Worm (Caenorhabditis elegans) whole organism, young adult: ENCODE measurements around the gene ZK1098.9.

ENCODE experiments used
- B0019.2 ChIP-seq: fragments of 200-800 bp; sonication (Bioruptor generic); conservative IDR thresholded peaks from 2 replicates; pipeline ENCODE4 v1.3.6; 2022; ENCODE audit warnings: missing genetic modification reagents, missing genetic modification characterization, missing compliant biosample characterization
- B0261.1 ChIP-seq: sonication (generic microtip); optimal IDR thresholded peaks from 2 replicates; lab custom pipeline; 2016; ENCODE audit warnings: mild to moderate bottlenecking, missing genetic modification characterization, moderate library complexity, missing compliant biosample characterization
- B0336.3 ChIP-seq: fragments of 200-800 bp; sonication (Bioruptor generic); IDR thresholded peaks from 2 replicates; pipeline ENCODE4 v1.3.6; 2022; ENCODE audit warnings: missing genetic modification characterization, missing compliant biosample characterization
- F10E7.11 ChIP-seq: sonication (generic microtip); optimal IDR thresholded peaks from 2 replicates; lab custom pipeline; 2017; ENCODE audit warnings: mild to moderate bottlenecking, missing genetic modification characterization, moderate library complexity, missing compliant biosample characterization
- F39B2.1 ChIP-seq: fragments of 200-800 bp; sonication (Bioruptor generic); IDR thresholded peaks from 2 replicates; pipeline ENCODE4 v1.3.6; 2022; ENCODE audit warnings: missing genetic modification reagents, missing genetic modification characterization, missing compliant biosample characterization
- F55B11.4 ChIP-seq: sonication (generic microtip); optimal IDR thresholded peaks from 2 replicates; lab custom pipeline; 2016; ENCODE audit warnings: missing compliant biosample characterization, missing genetic modification characterization, borderline replicate concordance; ENCODE audit not compliant: insufficient read depth
- F57A8.1 ChIP-seq: fragments of 200-800 bp; sonication (Bioruptor generic); optimal IDR thresholded peaks from 2 replicates; lab custom pipeline; 2018; ENCODE audit warnings: mild to moderate bottlenecking, missing genetic modification characterization, moderate library complexity, missing compliant biosample characterization
- F57C9.4 ChIP-seq: sonication (generic microtip); optimal IDR thresholded peaks from 2 replicates; lab custom pipeline; 2017; ENCODE audit warnings: mild to moderate bottlenecking, missing genetic modification characterization, missing compliant biosample characterization
- Y79H2A.3 ChIP-seq: fragments of 200-800 bp; sonication (Bioruptor generic); conservative IDR thresholded peaks from 2 replicates; pipeline ENCODE4 v1.3.6; 2022; ENCODE audit warnings: missing genetic modification reagents, missing genetic modification characterization, missing compliant biosample characterization
- ZK185.1 ChIP-seq: sonication (generic microtip); optimal IDR thresholded peaks from 2 replicates; lab custom pipeline; 2016; ENCODE audit warnings: mild to moderate bottlenecking, missing genetic modification characterization, missing compliant biosample characterization; ENCODE audit not compliant: poor library complexity, severe bottlenecking
- akir-1 ChIP-seq: fragments of 200-800 bp; sonication (Bioruptor generic); optimal IDR thresholded peaks from 2 replicates; lab custom pipeline; 2018; ENCODE audit warnings: mild to moderate bottlenecking, missing genetic modification characterization, moderate library complexity, missing compliant biosample characterization
- attf-5 ChIP-seq: fragments of 200-800 bp; sonication (Bioruptor generic); optimal IDR thresholded peaks from 2 replicates; lab custom pipeline; 2018; ENCODE audit warnings: mild to moderate bottlenecking, missing genetic modification characterization, missing compliant biosample characterization
- bed-2 ChIP-seq: fragments of 200-800 bp; sonication (Bioruptor generic); IDR thresholded peaks from 2 replicates; pipeline ENCODE4 v1.3.6; 2022; ENCODE audit warnings: missing genetic modification reagents, missing genetic modification characterization, missing compliant biosample characterization
- cebp-1 ChIP-seq, 2 experiments: fragments of 200-800 bp in 1 of 2; sonication (Bioruptor generic) in 1 of 2; sonication (generic microtip) in 1 of 2; IDR thresholded peaks in 1 of 2; optimal IDR thresholded peaks in 1 of 2; 2 replicates each; pipeline versions ENCODE4 v1.3.6 to Lab custom; 2017 to 2022; ENCODE audit warnings: missing compliant biosample characterization in 2 of 2, missing genetic modification characterization in 2 of 2, mild to moderate bottlenecking in 1 of 2, missing genetic modification reagents in 1 of 2, moderate library complexity in 1 of 2
- efl-1 ChIP-seq: fragments of 150-350 bp; optimal IDR thresholded peaks from 2 replicates; lab custom pipeline; 2014; ENCODE audit warnings: missing biosample characterization, missing genetic modification reagents, missing genetic modification characterization
- egl-18 ChIP-seq: fragments of 200-800 bp; sonication (Bioruptor generic); IDR thresholded peaks from 2 replicates; pipeline ENCODE4 v1.3.6; 2022; ENCODE audit warnings: missing genetic modification reagents, missing genetic modification characterization, missing compliant biosample characterization
- ets-4 ChIP-seq: fragments of 200-800 bp; sonication (Bioruptor generic); optimal IDR thresholded peaks from 2 replicates; lab custom pipeline; 2018; ENCODE audit warnings: mild to moderate bottlenecking, missing genetic modification characterization, missing compliant biosample characterization
- him-1 ChIP-seq: sonication (generic microtip); optimal IDR thresholded peaks from 2 replicates; lab custom pipeline; 2016; ENCODE audit warnings: missing genotype, missing genetic modification reagents, missing genetic modification characterization, missing compliant biosample characterization
- hlh-12 ChIP-seq: sonication (generic microtip); optimal IDR thresholded peaks from 2 replicates; lab custom pipeline; 2016; ENCODE audit warnings: missing genetic modification characterization, missing compliant biosample characterization
- hmg-20 ChIP-seq: fragments of 200-800 bp; sonication (Bioruptor generic); IDR thresholded peaks from 2 replicates; pipeline ENCODE4 v1.3.6; 2022; ENCODE audit warnings: missing genetic modification reagents, missing genetic modification characterization, missing compliant biosample characterization
- lag-1 ChIP-seq: fragments of 200-800 bp; sonication (Bioruptor generic); IDR thresholded peaks from 2 replicates; pipeline ENCODE4 v1.3.6; 2022; ENCODE audit warnings: missing genetic modification reagents, missing genetic modification characterization, missing compliant biosample characterization
- lin-54 ChIP-seq: fragments of 200-800 bp; sonication (Bioruptor generic); optimal IDR thresholded peaks from 2 replicates; lab custom pipeline; 2018; ENCODE audit warnings: mild to moderate bottlenecking, missing genetic modification characterization, missing compliant biosample characterization
- lsl-1 ChIP-seq: fragments of 200-800 bp; sonication (Bioruptor generic); optimal IDR thresholded peaks from 2 replicates; lab custom pipeline; 2018; ENCODE audit warnings: mild to moderate bottlenecking, missing genetic modification characterization, moderate library complexity, missing compliant biosample characterization
- madf-10 ChIP-seq: sonication (generic microtip); optimal IDR thresholded peaks from 2 replicates; lab custom pipeline; 2016; ENCODE audit warnings: mild to moderate bottlenecking, missing genetic modification characterization, missing compliant biosample characterization
- madf-3 ChIP-seq: fragments of 200-800 bp; sonication (Bioruptor generic); IDR thresholded peaks from 2 replicates; pipeline ENCODE4 v1.3.6; 2022; ENCODE audit warnings: missing genetic modification reagents, missing genetic modification characterization, missing compliant biosample characterization
- madf-6 ChIP-seq: fragments of 200-800 bp; sonication (Bioruptor generic); IDR thresholded peaks from 2 replicates; pipeline ENCODE4 v1.3.6; 2022; ENCODE audit warnings: missing genetic modification reagents, missing genetic modification characterization, missing compliant biosample characterization
- madf-8 ChIP-seq: fragments of 200-800 bp; sonication (Bioruptor generic); conservative IDR thresholded peaks from 2 replicates; pipeline ENCODE4 v1.3.6; 2022; ENCODE audit warnings: missing genetic modification reagents, missing genetic modification characterization, missing compliant biosample characterization
- mcd-1 ChIP-seq: fragments of 200-800 bp; sonication (Bioruptor generic); IDR thresholded peaks from 2 replicates; pipeline ENCODE4 v1.3.6; 2022; ENCODE audit warnings: missing genetic modification reagents, missing genetic modification characterization, missing compliant biosample characterization
- nfyb-1 ChIP-seq: fragments of 200-800 bp; sonication (Bioruptor generic); IDR thresholded peaks from 2 replicates; pipeline ENCODE4 v1.3.6; 2022; ENCODE audit warnings: missing genetic modification reagents, missing genetic modification characterization, missing compliant biosample characterization
- nhr-120 ChIP-seq: fragments of 200-800 bp; sonication (Bioruptor generic); IDR thresholded peaks from 2 replicates; pipeline ENCODE4 v1.3.6; 2022; ENCODE audit warnings: missing genetic modification characterization, missing compliant biosample characterization
- nhr-80 ChIP-seq: sonication (generic microtip); optimal IDR thresholded peaks from 2 replicates; lab custom pipeline; 2016; ENCODE audit warnings: missing genetic modification characterization, missing compliant biosample characterization
- nhr-90 ChIP-seq: sonication (generic microtip); optimal IDR thresholded peaks from 2 replicates; lab custom pipeline; 2016; ENCODE audit warnings: missing genotype, mild to moderate bottlenecking, missing genetic modification characterization, missing compliant biosample characterization
- pha-4 ChIP-seq: fragments of 150-350 bp; sonication (generic microtip); optimal IDR thresholded peaks from 2 replicates; lab custom pipeline; 2014; ENCODE audit warnings: missing biosample characterization, missing genetic modification reagents, missing genetic modification characterization
- repo-1 ChIP-seq: sonication (generic microtip); optimal IDR thresholded peaks from 2 replicates; lab custom pipeline; 2017; ENCODE audit warnings: mild to moderate bottlenecking, missing genetic modification characterization, missing compliant biosample characterization
- snpc-3.4 ChIP-seq: sonication (generic microtip); optimal IDR thresholded peaks from 2 replicates; lab custom pipeline; 2017; ENCODE audit warnings: missing genetic modification characterization, mild to moderate bottlenecking, missing compliant biosample characterization, antibody characterized with exemption, moderate library complexity, missing genotype, missing genetic modification reagents
- snpc-4 ChIP-seq, 5 experiments: fragments of 150-350 bp in 1 of 5; sonication (generic microtip) in 4 of 5; optimal IDR thresholded peaks; 2 replicates each; lab custom pipeline; 2014 to 2018; ENCODE audit warnings: missing genetic modification characterization in 5 of 5, missing biosample characterization in 3 of 5, antibody characterized with exemption in 2 of 5, mild to moderate bottlenecking in 2 of 5, missing compliant biosample characterization in 2 of 5, missing genotype in 2 of 5, moderate library complexity in 2 of 5, missing genetic modification reagents in 1 of 5
- sptf-2 ChIP-seq: fragments of 200-800 bp; sonication (Bioruptor generic); optimal IDR thresholded peaks from 2 replicates; lab custom pipeline; 2018; ENCODE audit warnings: mild to moderate bottlenecking, missing genetic modification characterization, missing compliant biosample characterization
- tbp1 ChIP-seq: fragments of 200-800 bp; sonication (Bioruptor generic); optimal IDR thresholded peaks from 2 replicates; lab custom pipeline; 2018; ENCODE audit warnings: mild to moderate bottlenecking, missing genetic modification characterization, missing compliant biosample characterization
- tbx-9 ChIP-seq: sonication (generic microtip); optimal IDR thresholded peaks from 2 replicates; lab custom pipeline; 2016; ENCODE audit warnings: borderline replicate concordance, missing genetic modification characterization, inconsistent platforms, missing compliant biosample characterization
- unc-130 ChIP-seq: sonication (generic microtip); optimal IDR thresholded peaks from 2 replicates; lab custom pipeline; 2016; ENCODE audit warnings: missing genetic modification reagents, missing genetic modification characterization, missing compliant biosample characterization
- unc-62 ChIP-seq: fragments of 150-350 bp; optimal IDR thresholded peaks from 2 replicates; lab custom pipeline; 2014; ENCODE audit warnings: missing biosample characterization, missing genetic modification reagents, missing genetic modification characterization
- ztf-18 ChIP-seq: sonication (generic microtip); optimal IDR thresholded peaks from 2 replicates; lab custom pipeline; 2016; ENCODE audit warnings: missing genotype, mild to moderate bottlenecking, missing genetic modification characterization, missing compliant biosample characterization
- ztf-26 ChIP-seq: sonication (generic microtip); optimal IDR thresholded peaks from 2 replicates; lab custom pipeline; 2017; ENCODE audit warnings: missing genetic modification characterization, missing compliant biosample characterization
- ztf-28 ChIP-seq: fragments of 200-800 bp; sonication (Bioruptor generic); IDR thresholded peaks from 2 replicates; pipeline ENCODE4 v1.3.6; 2022; ENCODE audit warnings: missing genetic modification reagents, missing genetic modification characterization, missing compliant biosample characterization
- ztf-3 ChIP-seq: fragments of 200-800 bp; sonication (Bioruptor generic); optimal IDR thresholded peaks from 2 replicates; lab custom pipeline; 2018; ENCODE audit warnings: mild to moderate bottlenecking, missing genetic modification characterization, missing compliant biosample characterization
- ztf-6 ChIP-seq: fragments of 200-800 bp; sonication (Bioruptor generic); IDR thresholded peaks from 2 replicates; pipeline ENCODE4 v1.3.6; 2022; ENCODE audit warnings: missing genetic modification reagents, missing genetic modification characterization, missing compliant biosample characterization

The ZK1098.9 gene

ce11 chrIII:9521410-9522090, 22.7 kb upstream of the ZK1098.9 start, which contains the start of the genes clu-1 and prp-40 (continued):
- TF ChIP-seq egl-18 (GFP tag; lab: Robert Waterston, UW) (no peak), hlh-12 (no peak), F57C9.4 (no peak), F57A8.1 (GFP tag; lab: Kevin White, UChicago) (no peak), Y79H2A.3 (GFP tag; lab: Robert Waterston, UW) (no peak), unc-130 (peak; percentile 39), lin-54 (GFP tag; lab: Kevin White, UChicago) (peak; percentile 78), tbp1 (GFP tag; lab: Kevin White, UChicago) (peak; percentile 58), sptf-2 (GFP tag; lab: Kevin White, UChicago) (peak; percentile 13), F55B11.4 (tag; lab: Kevin White, UChicago) (no peak), madf-10 (tag; lab: Kevin White, UChicago) (peak; percentile 23), bed-2 (GFP tag; lab: Robert Waterston, UW) (no peak), tbx-9 (tag; lab: Kevin White, UChicago) (no peak), cebp-1 (GFP tag; IDR thresholded peaks at IDR 0.05; lab: Robert Waterston, UW) (no peak), cebp-1 (tag; optimal IDR thresholded peaks at IDR 0.05; lab: Kevin White, UChicago) (peak; percentile 78), nhr-90 (tag; lab: Kevin White, UChicago) (no peak), B0019.2 (GFP tag; lab: Robert Waterston, UW) (0 out of 2 replicates have a peak, but pooled peaks have one; percentile 33), nhr-80 (tag; lab: Kevin White, UChicago) (peak; percentile 76), ets-4 (GFP tag; lab: Kevin White, UChicago) (no peak), unc-62 (GFP tag; lab: Kevin White, UChicago) (no peak), akir-1 (GFP tag; lab: Kevin White, UChicago) (no peak), snpc-4 (GFP tag; optimal IDR thresholded peaks at IDR 0.05; lab: Kevin White, UChicago) (no peak), snpc-4 (tag; optimal IDR thresholded peaks at IDR 0.05; lab: Kevin White, UChicago) (peak; percentile 64 to 77 (median 70)), ZK185.1 (tag; lab: Kevin White, UChicago) (peak; percentile 69), pha-4 (tag; lab: Kevin White, UChicago) (no peak), madf-8 (GFP tag; lab: Robert Waterston, UW) (peak; percentile 45), nhr-120 (GFP tag; lab: Robert Waterston, UW) (no peak), ztf-3 (GFP tag; lab: Kevin White, UChicago) (no peak), lsl-1 (GFP tag; lab: Kevin White, UChicago) (peak; percentile 72), B0336.3 (GFP tag; lab: Robert Waterston, UW) (peak; percentile 80), hmg-20 (GFP tag; lab: Robert Waterston, UW) (peak; percentile 64; the same call in 1 of the 2 replicates), mcd-1 (GFP tag; lab: Robert Waterston, UW) (peak; percentile 95), ztf-18 (peak; percentile 98), madf-6 (GFP tag; lab: Robert Waterston, UW) (peak; percentile 79), snpc-3.4 (no peak), ztf-28 (GFP tag; lab: Robert Waterston, UW) (no peak), madf-3 (GFP tag; lab: Robert Waterston, UW) (no peak), ztf-26 (tag; lab: Kevin White, UChicago) (peak; percentile 40), nfyb-1 (GFP tag; lab: Robert Waterston, UW) (peak; percentile 88), F10E7.11 (tag; lab: Kevin White, UChicago) (no peak), attf-5 (GFP tag; lab: Kevin White, UChicago) (peak; percentile 94), efl-1 (GFP tag; lab: Kevin White, UChicago) (peak; percentile 54), him-1 (tag; lab: Kevin White, UChicago) (peak; percentile 27), ztf-6 (GFP tag; lab: Robert Waterston, UW) (no peak), F39B2.1 (GFP tag; lab: Robert Waterston, UW) (no peak), repo-1 (tag; lab: Kevin White, UChicago) (peak; percentile 44), lag-1 (GFP tag; lab: Robert Waterston, UW) (no peak), B0261.1 (tag; lab: Kevin White, UChicago) (no peak)
